Fruit fly (Drosophila melanogaster) whole organism, embryonic: Measurements from ENCODE around the gene CG7568.

Experiments used
- Awh ChIP-seq: fragments of 200-800 bp; sonication (Bioruptor generic); IDR thresholded peaks from 2 replicates; pipeline ENCODE4, ENCODE4 v1.3.6; 2022; ENCODE audit warnings: missing biosample characterization, missing genetic modification characterization
- CG10267 ChIP-seq: fragments of 200-800 bp; sonication (Bioruptor generic); optimal IDR thresholded peaks from 2 replicates; lab custom pipeline; 2018; ENCODE audit warnings: missing biosample characterization, mild to moderate bottlenecking, missing genetic modification characterization, moderate library complexity
- CG10543 ChIP-seq: fragments of 200-800 bp; sonication (Bioruptor generic); optimal IDR thresholded peaks from 3 replicates; lab custom pipeline; 2017; ENCODE audit warnings: missing biosample characterization, mild to moderate bottlenecking, missing genetic modification characterization, moderate library complexity
- CG12219 ChIP-seq: fragments of 200-800 bp; sonication (Bioruptor generic); optimal IDR thresholded peaks from 3 replicates; lab custom pipeline; 2018; ENCODE audit warnings: missing biosample characterization, mild to moderate bottlenecking, missing genetic modification characterization
- CG13296 ChIP-seq: fragments of 200-800 bp; sonication (Bioruptor generic); optimal IDR thresholded peaks from 3 replicates; lab custom pipeline; 2018; ENCODE audit warnings: missing biosample characterization, mild to moderate bottlenecking, missing genetic modification characterization
- CG15073 ChIP-seq: fragments of 200-800 bp; sonication (Bioruptor generic); optimal IDR thresholded peaks from 2 replicates; lab custom pipeline; 2016; ENCODE audit warnings: missing biosample characterization, missing genetic modification characterization
- CG1647 ChIP-seq: fragments of 200-800 bp; sonication (Bioruptor generic); optimal IDR thresholded peaks from 3 replicates; lab custom pipeline; 2016; ENCODE audit warnings: missing biosample characterization, missing genetic modification characterization
- CG2678 ChIP-seq: fragments of 200-800 bp; sonication (Bioruptor generic); optimal IDR thresholded peaks from 3 replicates; lab custom pipeline; 2019; ENCODE audit warnings: missing biosample characterization, mild to moderate bottlenecking, missing genetic modification characterization, moderate library complexity
- CG31224 ChIP-seq: fragments of 200-800 bp; sonication (Bioruptor generic); IDR thresholded peaks from 2 replicates; pipeline ENCODE4 v1.3.6; 2022; ENCODE audit warnings: missing biosample characterization, missing genetic modification characterization
- CG34376 ChIP-seq: fragments of 200-800 bp; sonication (Bioruptor generic); optimal IDR thresholded peaks from 2 replicates; lab custom pipeline; 2018; ENCODE audit warnings: missing biosample characterization, mild to moderate bottlenecking, missing genetic modification characterization
- CG34422 ChIP-seq: fragments of 200-800 bp; sonication (Bioruptor generic); IDR thresholded peaks from 3 replicates; pipeline ENCODE4 v1.3.6; 2022; ENCODE audit warnings: missing biosample characterization, missing genetic modification characterization
- CG4707 ChIP-seq: fragments of 200-800 bp; sonication (Bioruptor generic); optimal IDR thresholded peaks from 2 replicates; lab custom pipeline; 2018; ENCODE audit warnings: missing biosample characterization, mild to moderate bottlenecking, missing genetic modification characterization, moderate library complexity
- CG4820 ChIP-seq: fragments of 200-800 bp; sonication (Bioruptor generic); optimal IDR thresholded peaks from 3 replicates; lab custom pipeline; 2016; ENCODE audit warnings: missing biosample characterization, missing genetic modification characterization
- CG4854 ChIP-seq: fragments of 200-800 bp; sonication (Bioruptor generic); optimal IDR thresholded peaks from 2 replicates; lab custom pipeline; 2016; ENCODE audit warnings: missing biosample characterization, missing genetic modification characterization, inconsistent platforms
- CG7839 ChIP-seq: fragments of 200-800 bp; sonication (Bioruptor generic); optimal IDR thresholded peaks from 3 replicates; lab custom pipeline; 2018; ENCODE audit warnings: missing biosample characterization, mild to moderate bottlenecking, missing genetic modification characterization, moderate library complexity
- CG7987 ChIP-seq: fragments of 200-800 bp; sonication (Bioruptor generic); optimal IDR thresholded peaks from 2 replicates; lab custom pipeline; 2018; ENCODE audit warnings: missing biosample characterization, mild to moderate bottlenecking, missing genetic modification characterization, moderate library complexity
- CG8089 ChIP-seq: fragments of 200-800 bp; sonication (Bioruptor generic); optimal IDR thresholded peaks from 3 replicates; lab custom pipeline; 2016; ENCODE audit warnings: missing biosample characterization, missing genetic modification characterization
- CG8478 ChIP-seq: fragments of >200 bp; optimal IDR thresholded peaks from 2 replicates; lab custom pipeline; 2018
- CG9876 ChIP-seq: fragments of 200-800 bp; sonication (Bioruptor generic); optimal IDR thresholded peaks from 2 replicates; lab custom pipeline; 2016; ENCODE audit warnings: missing biosample characterization, missing genetic modification characterization
- CG9932 ChIP-seq: fragments of 200-800 bp; sonication (Bioruptor generic); IDR thresholded peaks from 2 replicates; pipeline ENCODE4 v1.3.6; 2022; ENCODE audit warnings: missing biosample characterization, missing genetic modification characterization
- Gsc ChIP-seq: fragments of 200-800 bp; sonication (Bioruptor generic); IDR thresholded peaks from 2 replicates; pipeline ENCODE4 v1.3.6; 2022; ENCODE audit warnings: missing biosample characterization, missing genetic modification characterization
- HLH3B ChIP-seq: fragments of 200-800 bp; sonication (Bioruptor generic); IDR thresholded peaks from 2 replicates; pipeline ENCODE4 v1.3.6; 2022; ENCODE audit warnings: missing biosample characterization, missing genetic modification characterization
- Lim3 ChIP-seq: fragments of 200-800 bp; sonication (Bioruptor generic); IDR thresholded peaks from 2 replicates; pipeline ENCODE4 v1.3.6; 2022; ENCODE audit warnings: missing biosample characterization, missing genetic modification characterization
- Nf-YC ChIP-seq: fragments of 200-800 bp; optimal IDR thresholded peaks from 3 replicates; lab custom pipeline; 2019; ENCODE audit warnings: missing biosample characterization, mild to moderate bottlenecking, missing genetic modification characterization, moderate library complexity
- Oli ChIP-seq: fragments of 200-800 bp; sonication (Bioruptor generic); optimal IDR thresholded peaks from 2 replicates; lab custom pipeline; 2018; ENCODE audit warnings: missing biosample characterization, mild to moderate bottlenecking, missing genetic modification characterization, moderate library complexity
- Pdp1 ChIP-seq, 2 experiments: fragments of 200-800 bp; sonication (Bioruptor generic); optimal IDR thresholded peaks; 3 replicates each; lab custom pipeline; 2016; ENCODE audit warnings: missing biosample characterization in 2 of 2, missing genetic modification characterization in 2 of 2, mild to moderate bottlenecking in 1 of 2, moderate library complexity in 1 of 2
- Rfx ChIP-seq: fragments of 200-800 bp; sonication (Bioruptor generic); IDR thresholded peaks from 2 replicates; pipeline ENCODE4 v1.3.6; 2022; ENCODE audit warnings: missing biosample characterization, missing genetic modification characterization
- Rx ChIP-seq: fragments of 200-800 bp; sonication (Bioruptor generic); IDR thresholded peaks from 2 replicates; pipeline ENCODE4 v1.3.6; 2022; ENCODE audit warnings: missing biosample characterization, missing genetic modification characterization
- Six4 ChIP-seq: fragments of 200-800 bp; sonication (Bioruptor generic); optimal IDR thresholded peaks from 2 replicates; lab custom pipeline; 2016; ENCODE audit warnings: missing biosample characterization, missing genetic modification characterization
- Usf ChIP-seq: fragments of 200-800 bp; sonication (Bioruptor generic); optimal IDR thresholded peaks from 2 replicates; lab custom pipeline; 2017; ENCODE audit warnings: missing genotype, missing biosample characterization, missing genetic modification characterization
- Vsx1 ChIP-seq: fragments of 200-800 bp; sonication (Bioruptor generic); optimal IDR thresholded peaks from 2 replicates; lab custom pipeline; 2017; ENCODE audit warnings: missing biosample characterization, mild to moderate bottlenecking, missing genetic modification characterization, missing genetic modification reagents
- ase ChIP-seq: fragments of 200-800 bp; sonication (Bioruptor generic); IDR thresholded peaks from 3 replicates; pipeline ENCODE4 v1.3.6; 2022; ENCODE audit warnings: missing biosample characterization, missing genetic modification characterization
- ato ChIP-seq: fragments of 200-800 bp; sonication (Bioruptor generic); IDR thresholded peaks from 2 replicates; pipeline ENCODE4 v1.3.6; 2022; ENCODE audit warnings: missing biosample characterization, missing genetic modification characterization; ENCODE audit not compliant: partially characterized antibody
- bsh ChIP-seq, 2 experiments: fragments of 200-800 bp; sonication (Bioruptor generic); optimal IDR thresholded peaks; 2 replicates each; lab custom pipeline; 2017 to 2018; ENCODE audit warnings: mild to moderate bottlenecking in 2 of 2, missing biosample characterization in 2 of 2, missing genetic modification characterization in 2 of 2, moderate library complexity in 1 of 2
- chif ChIP-seq, 2 experiments: fragments of 200-800 bp; sonication (Bioruptor generic); optimal IDR thresholded peaks; 3 replicates each; lab custom pipeline; 2016; ENCODE audit warnings: missing biosample characterization in 2 of 2, missing genetic modification characterization in 2 of 2
- crc ChIP-seq: fragments of 200-800 bp; sonication (Bioruptor generic); optimal IDR thresholded peaks from 2 replicates; lab custom pipeline; 2016; ENCODE audit warnings: missing biosample characterization, missing genetic modification characterization
- dmrt11E ChIP-seq: fragments of 200-800 bp; sonication (Bioruptor generic); optimal IDR thresholded peaks from 3 replicates; lab custom pipeline; 2018; ENCODE audit warnings: missing biosample characterization, mild to moderate bottlenecking, missing genetic modification characterization, moderate library complexity
- eve ChIP-seq, 2 experiments: fragments of >200 bp; optimal IDR thresholded peaks; 2 replicates each; lab custom pipeline; 2017; ENCODE audit warnings: missing biosample characterization in 2 of 2, missing genetic modification characterization in 2 of 2
- ftz-f1 ChIP-seq: fragments of 200-800 bp; sonication (Bioruptor generic); optimal IDR thresholded peaks from 2 replicates; lab custom pipeline; 2016; ENCODE audit warnings: missing biosample characterization, missing genetic modification characterization
- gcm2 ChIP-seq: fragments of 200-800 bp; sonication (Bioruptor generic); optimal IDR thresholded peaks from 2 replicates; lab custom pipeline; 2016; ENCODE audit warnings: missing biosample characterization, missing genetic modification characterization
- grau ChIP-seq: fragments of 200-800 bp; optimal IDR thresholded peaks from 3 replicates; lab custom pipeline; 2019; ENCODE audit warnings: missing biosample characterization, mild to moderate bottlenecking, missing genetic modification characterization, moderate library complexity
- h ChIP-seq: fragments of >200 bp; optimal IDR thresholded peaks from 2 replicates; lab custom pipeline; 2017
- klu ChIP-seq: fragments of 200-800 bp; sonication (Bioruptor generic); IDR thresholded peaks from 2 replicates; pipeline ENCODE4 v1.3.6; 2022; ENCODE audit warnings: missing biosample characterization, missing genetic modification characterization
- nerfin-2 ChIP-seq: fragments of 200-800 bp; sonication (Bioruptor generic); IDR thresholded peaks from 2 replicates; pipeline ENCODE4 v1.3.6; 2022; ENCODE audit warnings: missing biosample characterization, missing genetic modification characterization; ENCODE audit not compliant: partially characterized antibody
- pho ChIP-seq: fragments of 200-800 bp; sonication (Bioruptor generic); optimal IDR thresholded peaks from 2 replicates; lab custom pipeline; 2016; ENCODE audit warnings: missing biosample characterization, missing genetic modification characterization
- ro ChIP-seq: fragments of 200-800 bp; sonication (Bioruptor generic); IDR thresholded peaks from 2 replicates; pipeline ENCODE4 v1.3.6; 2022; ENCODE audit warnings: missing biosample characterization, missing genetic modification characterization
- row ChIP-seq: fragments of 200-800 bp; sonication (Bioruptor generic); IDR thresholded peaks from 3 replicates; pipeline ENCODE4 v1.3.6; 2022; ENCODE audit warnings: missing biosample characterization, missing genetic modification characterization
- sens-2 ChIP-seq: fragments of 200-800 bp; sonication (Bioruptor generic); IDR thresholded peaks from 2 replicates; pipeline ENCODE4 v1.3.6; 2022; ENCODE audit warnings: missing biosample characterization, missing genetic modification characterization
- ttk ChIP-seq: fragments of 200-800 bp; sonication (Bioruptor generic); IDR thresholded peaks from 2 replicates; pipeline ENCODE4 v2.1.2; 2022; ENCODE audit warnings: missing biosample characterization, missing genetic modification characterization
- unc-4 ChIP-seq: fragments of 200-800 bp; sonication (Bioruptor generic); IDR thresholded peaks from 2 replicates; pipeline ENCODE4 v1.3.6; 2022; ENCODE audit warnings: missing biosample characterization, missing genetic modification characterization; ENCODE audit not compliant: partially characterized antibody

The CG7568 gene

DNA sequence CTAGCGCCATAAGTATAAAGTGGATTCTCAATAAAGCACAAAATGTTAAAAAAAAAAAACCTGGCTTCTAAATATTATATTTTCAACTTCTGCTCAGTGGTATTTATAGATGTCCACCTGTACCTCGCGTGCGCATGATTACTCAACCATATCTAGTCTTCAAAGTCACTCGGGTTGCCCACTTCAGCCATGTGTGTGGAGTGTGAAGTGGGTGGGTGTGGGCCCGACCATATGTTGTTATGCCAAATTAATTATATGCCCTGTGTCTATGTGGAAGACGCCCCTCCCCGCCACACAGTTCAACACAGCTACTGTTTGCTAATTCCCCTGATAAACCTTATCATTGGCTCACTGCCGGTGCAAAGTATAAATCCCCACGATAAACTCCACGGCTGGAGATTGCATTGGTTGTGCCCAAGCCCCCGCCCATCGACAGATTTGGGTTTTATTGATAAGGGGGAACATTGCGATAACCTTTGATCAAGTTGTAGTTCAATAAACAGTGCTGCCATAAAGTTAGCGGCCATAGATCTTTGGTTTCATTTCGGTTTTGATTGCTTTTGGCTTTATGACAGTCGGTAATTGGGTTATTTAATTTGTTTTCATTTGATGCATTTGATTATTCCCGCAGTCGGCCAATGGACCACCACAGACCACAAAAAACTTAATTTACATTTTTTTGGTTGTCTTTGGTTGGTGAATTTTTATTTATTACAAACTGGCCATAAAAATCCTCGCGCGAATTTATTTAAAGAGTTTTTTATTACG is 20.2 kb upstream of the CG7568 start (continued):
- TF ChIP-seq Oli (tag; lab: Kevin White, UChicago), result no peak
- 0 out of 2 replicates have a peak, but pooled peaks have one; percentile 17 for TF ChIP-seq CG31224 (GFP tag; lab: Robert Waterston, UW)
- TF ChIP-seq nerfin-2, result no peak
- no peak for TF ChIP-seq bsh (GFP tag; optimal IDR thresholded peaks at IDR 0.05; lab: Kevin White, UChicago)
- no peak for TF ChIP-seq ro
- TF ChIP-seq CG34422 (GFP tag; lab: Robert Waterston, UW), result no peak
- TF ChIP-seq pho, result no peak
- peak in 1 of 2 experiments; percentile 79 for TF ChIP-seq Pdp1 (GFP tag; optimal IDR thresholded peaks at IDR 0.05; lab: Kevin White, UChicago)
- no peak for TF ChIP-seq CG9876 (GFP tag; lab: Kevin White, UChicago)
- TF ChIP-seq CG4854 (GFP tag; lab: Kevin White, UChicago), result no peak
- TF ChIP-seq gcm2 (GFP tag; lab: Kevin White, UChicago), result no peak
- 0 out of 2 replicates have a peak, but pooled peaks have one; percentile 20 for TF ChIP-seq Lim3 (GFP tag; lab: Robert Waterston, UW)
- no peak for TF ChIP-seq crc (GFP tag; lab: Kevin White, UChicago)
- no peak for TF ChIP-seq Rx
- 0 out of 2 replicates have a peak, but pooled peaks have one; percentile 10 for TF ChIP-seq Rfx (GFP tag; lab: Robert Waterston, UW)
- no peak for TF ChIP-seq h (lab: Kevin White, UChicago)
- TF ChIP-seq ase (GFP tag; lab: Robert Waterston, UW), result no peak
- peak; percentile 26; the same call in 1 of the 2 replicates for TF ChIP-seq sens-2 (GFP tag; lab: Robert Waterston, UW)
- no peak for TF ChIP-seq Awh (GFP tag; lab: Robert Waterston, UW)
- TF ChIP-seq CG13296 (GFP tag; lab: Kevin White, UChicago), result peak; percentile 51
- TF ChIP-seq CG4820 (GFP tag; lab: Kevin White, UChicago), result no peak
- peak; percentile 23 for TF ChIP-seq Nf-YC (tag; lab: Kevin White, UChicago)
- TF ChIP-seq eve (GFP tag; optimal IDR thresholded peaks at IDR 0.05; lab: Kevin White, UChicago), result no peak
- TF ChIP-seq CG8478 (lab: Kevin White, UChicago), result no peak
- peak; percentile 67 for TF ChIP-seq grau (tag; lab: Kevin White, UChicago)
- no peak for TF ChIP-seq Six4 (GFP tag; lab: Kevin White, UChicago)
- TF ChIP-seq HLH3B (GFP tag; lab: Robert Waterston, UW), result no peak
- no peak for TF ChIP-seq Gsc
- peak; percentile 19 for TF ChIP-seq ftz-f1 (GFP tag; lab: Kevin White, UChicago)
- TF ChIP-seq Usf (GFP tag; lab: Kevin White, UChicago), result no peak
- peak; percentile 13 for TF ChIP-seq CG7987 (GFP tag; lab: Kevin White, UChicago)
- no peak for TF ChIP-seq unc-4 (GFP tag; lab: Robert Waterston, UW)
- no peak for TF ChIP-seq CG8089 (GFP tag; lab: Kevin White, UChicago)
- TF ChIP-seq CG4707, result no peak
- TF ChIP-seq CG1647, result no peak
- TF ChIP-seq CG10267 (tag; lab: Kevin White, UChicago), result no peak
- no peak for TF ChIP-seq klu
- no peak for TF ChIP-seq CG9932 (GFP tag; lab: Robert Waterston, UW)
- peak; percentile 4 for TF ChIP-seq CG12219 (GFP tag; lab: Kevin White, UChicago)
- TF ChIP-seq Vsx1 (GFP tag; lab: Kevin White, UChicago), result peak; percentile 16
- TF ChIP-seq CG15073, result no peak
- TF ChIP-seq ttk (GFP tag; lab: Robert Waterston, UW), result no peak
- TF ChIP-seq row, result peak; percentile 51; the same call in 2 of the 3 replicates
- no peak for TF ChIP-seq dmrt11E
- peak; percentile 88 for TF ChIP-seq CG34376 (GFP tag; lab: Kevin White, UChicago)
- peak; percentile 70 for TF ChIP-seq CG10543 (GFP tag; lab: Kevin White, UChicago)
- no peak for TF ChIP-seq ato (GFP tag; lab: Robert Waterston, UW)
- peak; percentile 23 for TF ChIP-seq CG2678 (tag; lab: Kevin White, UChicago)
- TF ChIP-seq chif (GFP tag; optimal IDR thresholded peaks at IDR 0.05; lab: Kevin White, UChicago), result no peak
- peak; percentile 12 for TF ChIP-seq CG7839 (tag; lab: Kevin White, UChicago)
